Worm (Caenorhabditis elegans): ENCODE data around the gene F53F8.5.

F53F8.5 gene

DNA sequence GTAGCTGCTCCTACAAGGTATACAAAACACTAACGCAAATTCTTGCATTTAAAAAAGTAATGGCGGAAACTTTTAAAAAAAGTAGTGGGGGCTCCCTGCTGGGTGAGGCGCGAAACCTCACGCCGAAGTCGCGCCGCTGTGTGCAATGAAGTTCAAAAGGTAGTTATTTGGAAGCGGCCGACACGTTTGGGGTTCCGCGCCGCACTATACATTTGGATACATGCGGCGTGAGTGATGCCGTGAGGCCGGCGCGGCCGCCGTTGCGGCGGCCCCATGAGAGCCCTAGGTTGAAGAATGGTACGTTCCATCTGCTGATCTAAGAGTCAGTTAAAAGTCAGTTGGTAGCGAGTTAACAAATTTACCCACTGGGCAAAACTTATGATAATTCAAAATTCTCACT lies 22.0 kb downstream of the F53F8.5 start:
- no peak for TF ChIP-seq T22C8.4 (GFP tag; IDR thresholded peaks at IDR 0.05)
- TF ChIP-seq klf-2 (GFP tag; conservative IDR thresholded peaks at IDR 0.05): no peak
- TF ChIP-seq cog-1 (tag; optimal IDR thresholded peaks at IDR 0.05): no peak
- no peak for TF ChIP-seq flt-1 (GFP tag; IDR thresholded peaks at IDR 0.05)
- TF ChIP-seq tab-1 (GFP tag; IDR thresholded peaks at IDR 0.05): no peak

DNA sequence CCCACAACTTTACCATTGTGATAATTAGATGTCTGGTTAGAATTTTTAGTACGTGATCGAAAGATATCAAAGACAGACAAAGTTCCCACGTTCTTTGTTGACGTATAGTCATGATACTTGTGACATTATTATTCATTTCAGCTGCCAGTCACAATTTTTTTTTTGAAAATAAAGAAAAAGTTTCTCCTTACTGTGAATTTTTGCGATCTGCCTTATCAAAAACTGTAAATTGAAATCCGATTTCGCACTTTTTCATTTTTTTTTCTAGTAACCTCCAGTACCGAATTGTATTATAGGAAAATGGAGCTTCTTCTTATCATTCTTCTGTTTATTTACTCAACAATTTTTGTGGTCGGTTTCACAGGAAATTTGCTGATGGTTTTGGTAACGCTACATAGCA lies 22.7 kb downstream of the F53F8.5 start, which contains the start of gene srsx-35:
Gene srsx-35 (plus strand): TSS at position 301 of the 400 bp plus-strand sequence.
- no peak for TF ChIP-seq T22C8.4 (GFP tag; IDR thresholded peaks at IDR 0.05)
- TF ChIP-seq ztf-23 (GFP tag; IDR thresholded peaks at IDR 0.05): no peak
- TF ChIP-seq klf-2 (GFP tag; conservative IDR thresholded peaks at IDR 0.05): no peak
- no peak for TF ChIP-seq med-1 (GFP tag; optimal IDR thresholded peaks at IDR 0.05; ENCODE audit: insufficient read depth)
- no peak for TF ChIP-seq ztf-29 (GFP tag; IDR thresholded peaks at IDR 0.05)
- no peak for TF ChIP-seq cog-1 (tag; optimal IDR thresholded peaks at IDR 0.05)
- no peak for TF ChIP-seq tab-1 (GFP tag; IDR thresholded peaks at IDR 0.05)
- no peak for TF ChIP-seq flt-1 (GFP tag; IDR thresholded peaks at IDR 0.05)
- TF ChIP-seq ref-1 (GFP tag; conservative IDR thresholded peaks at IDR 0.05): no peak

DNA sequence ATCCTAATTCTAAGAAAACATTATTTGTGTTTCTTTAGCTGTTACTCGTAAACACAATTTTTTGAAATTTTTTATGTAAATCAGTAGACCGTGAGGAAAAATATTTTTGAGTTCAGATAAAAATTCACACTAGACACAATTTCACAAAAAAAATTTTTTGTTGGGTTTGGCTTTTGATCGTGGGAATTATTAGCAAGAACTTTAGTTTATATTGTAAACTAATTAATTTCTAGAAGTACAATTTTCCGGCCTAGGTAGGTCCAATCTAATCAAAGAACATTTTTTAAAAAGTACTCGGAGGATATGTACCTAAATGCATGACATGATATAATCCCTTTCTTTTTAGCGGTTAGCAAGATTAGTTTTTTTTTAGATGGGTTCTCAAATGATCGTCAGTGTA lies 23.7 kb downstream of the F53F8.5 start:
- no peak for TF ChIP-seq klf-2 (GFP tag; conservative IDR thresholded peaks at IDR 0.05)
- TF ChIP-seq ref-1 (GFP tag; conservative IDR thresholded peaks at IDR 0.05): no peak
- no peak for TF ChIP-seq cog-1 (tag; optimal IDR thresholded peaks at IDR 0.05)
- no peak for TF ChIP-seq tab-1 (GFP tag; IDR thresholded peaks at IDR 0.05)
- TF ChIP-seq flt-1 (GFP tag; IDR thresholded peaks at IDR 0.05): no peak
- no peak for TF ChIP-seq med-1 (GFP tag; optimal IDR thresholded peaks at IDR 0.05; ENCODE audit: insufficient read depth)
- no peak for TF ChIP-seq ztf-29 (GFP tag; IDR thresholded peaks at IDR 0.05)
- no peak for TF ChIP-seq ztf-23 (GFP tag; IDR thresholded peaks at IDR 0.05)
- TF ChIP-seq T22C8.4 (GFP tag; IDR thresholded peaks at IDR 0.05): no peak

DNA sequence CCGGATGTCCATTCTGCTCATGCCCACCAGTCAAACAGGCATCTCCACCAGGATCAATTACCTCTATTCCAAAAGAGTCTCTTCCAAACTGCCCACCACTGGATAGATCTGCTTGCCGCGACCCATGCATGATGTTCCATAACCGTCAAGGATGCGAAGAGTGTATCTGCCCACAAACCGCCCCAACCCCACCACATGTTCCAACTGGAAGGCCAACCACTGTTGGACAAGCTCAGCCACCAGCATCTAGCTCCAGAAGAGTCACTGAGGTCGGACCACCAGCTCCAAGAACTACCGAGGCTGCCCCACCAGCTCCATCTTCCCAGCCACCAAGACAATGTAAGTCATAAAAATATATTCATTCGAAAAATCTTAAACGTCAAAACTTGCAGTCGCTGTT lies 33.2 kb downstream of the F53F8.5 start:
- TF ChIP-seq T22C8.4 (GFP tag; IDR thresholded peaks at IDR 0.05): no peak
- TF ChIP-seq flt-1 (GFP tag; IDR thresholded peaks at IDR 0.05): no peak
- no peak for TF ChIP-seq ztf-23 (GFP tag; IDR thresholded peaks at IDR 0.05)
- no peak for TF ChIP-seq tab-1 (GFP tag; IDR thresholded peaks at IDR 0.05)
- TF ChIP-seq ref-1 (GFP tag; conservative IDR thresholded peaks at IDR 0.05): no peak
- TF ChIP-seq med-1 (GFP tag; optimal IDR thresholded peaks at IDR 0.05; ENCODE audit: insufficient read depth): no peak
- TF ChIP-seq klf-2 (GFP tag; conservative IDR thresholded peaks at IDR 0.05): no peak
- TF ChIP-seq ztf-29 (GFP tag; IDR thresholded peaks at IDR 0.05): no peak
- TF ChIP-seq cog-1 (tag; optimal IDR thresholded peaks at IDR 0.05): no peak

DNA sequence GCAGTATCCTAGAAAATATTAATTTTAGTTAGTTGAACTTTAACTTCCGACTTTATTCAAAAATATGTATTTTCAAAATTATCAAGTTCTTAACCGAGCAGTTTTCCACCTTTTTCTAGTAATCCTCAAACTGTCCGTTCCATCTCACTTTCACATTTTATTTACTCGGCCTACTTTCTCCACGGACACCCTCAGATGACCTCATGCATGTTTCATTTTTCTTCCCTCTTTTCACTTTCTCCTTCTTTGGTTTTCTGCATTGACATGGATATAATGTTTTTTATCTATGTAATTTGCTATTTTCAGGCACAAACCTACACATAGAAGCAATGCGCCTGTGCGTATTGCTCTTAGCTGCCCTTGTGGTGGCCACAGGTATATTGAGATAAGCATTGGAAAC lies 36.9 kb downstream of the F53F8.5 start, which contains the start of gene mlt-11:
Gene mlt-11 (plus strand): TSS at position 301 of the 400 bp plus-strand sequence.
- TF ChIP-seq ref-1 (GFP tag; conservative IDR thresholded peaks at IDR 0.05) (no peak), klf-2 (GFP tag; conservative IDR thresholded peaks at IDR 0.05) (no peak), ztf-23 (GFP tag; IDR thresholded peaks at IDR 0.05) (no peak), cog-1 (tag; optimal IDR thresholded peaks at IDR 0.05) (no peak), ztf-29 (GFP tag; IDR thresholded peaks at IDR 0.05) (no peak), T22C8.4 (GFP tag; IDR thresholded peaks at IDR 0.05) (no peak), med-1 (GFP tag; optimal IDR thresholded peaks at IDR 0.05; ENCODE audit: insufficient read depth) (no peak), flt-1 (GFP tag; IDR thresholded peaks at IDR 0.05) (no peak), tab-1 (GFP tag; IDR thresholded peaks at IDR 0.05) (no peak)

DNA sequence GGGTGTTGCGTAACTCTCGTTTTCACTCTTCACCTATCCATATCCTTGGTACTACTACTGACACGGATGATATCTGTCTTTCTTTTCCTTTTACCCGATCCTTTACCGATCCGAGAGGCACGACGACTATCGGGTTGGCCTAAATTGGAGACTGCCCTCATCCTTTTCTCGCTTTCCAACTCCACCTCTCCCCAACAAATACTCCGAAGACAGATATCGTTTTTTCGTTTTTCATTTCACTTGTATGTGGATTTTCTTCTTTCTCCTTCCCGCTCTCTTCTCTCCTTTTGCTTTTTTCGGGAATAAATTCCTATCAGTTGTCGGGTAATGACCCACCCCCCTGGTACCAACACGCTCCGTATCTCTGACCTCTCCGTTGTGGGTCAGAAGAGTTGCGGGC lies 38.9 kb downstream of the F53F8.5 start:
- TF ChIP-seq ztf-23 (GFP tag; IDR thresholded peaks at IDR 0.05) (no peak), tab-1 (GFP tag; IDR thresholded peaks at IDR 0.05) (no peak), flt-1 (GFP tag; IDR thresholded peaks at IDR 0.05) (no peak), med-1 (GFP tag; optimal IDR thresholded peaks at IDR 0.05; ENCODE audit: insufficient read depth) (no peak), cog-1 (tag; optimal IDR thresholded peaks at IDR 0.05) (no peak), ztf-29 (GFP tag; IDR thresholded peaks at IDR 0.05) (no peak), ref-1 (GFP tag; conservative IDR thresholded peaks at IDR 0.05) (no peak), T22C8.4 (GFP tag; IDR thresholded peaks at IDR 0.05) (no peak), klf-2 (GFP tag; conservative IDR thresholded peaks at IDR 0.05) (no peak)

DNA sequence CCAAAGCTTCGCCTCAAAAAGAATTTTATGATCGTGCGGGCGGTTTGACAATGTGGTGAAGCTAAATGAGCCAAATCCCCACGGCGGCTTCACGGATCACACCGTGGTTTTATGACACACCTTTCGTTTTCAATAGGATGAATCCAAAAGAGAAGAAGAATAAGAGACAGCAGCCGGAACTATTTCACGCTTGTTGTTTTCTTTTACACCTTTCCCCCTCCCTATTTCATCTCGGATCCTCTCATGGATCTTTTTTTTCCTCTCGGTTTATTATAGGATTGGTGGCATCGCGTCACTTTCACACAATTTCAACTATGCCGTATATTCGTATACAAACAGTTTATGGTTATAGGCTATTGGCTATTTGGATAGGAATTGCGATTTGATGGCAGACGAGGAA lies 40.1 kb downstream of the F53F8.5 start:
- TF ChIP-seq med-1 (GFP tag; optimal IDR thresholded peaks at IDR 0.05; ENCODE audit: insufficient read depth): no peak
- no peak for TF ChIP-seq flt-1 (GFP tag; IDR thresholded peaks at IDR 0.05)
- TF ChIP-seq cog-1 (tag; optimal IDR thresholded peaks at IDR 0.05): no peak
- TF ChIP-seq tab-1 (GFP tag; IDR thresholded peaks at IDR 0.05): no peak
- TF ChIP-seq T22C8.4 (GFP tag; IDR thresholded peaks at IDR 0.05): no peak
- TF ChIP-seq ztf-29 (GFP tag; IDR thresholded peaks at IDR 0.05): no peak
- TF ChIP-seq klf-2 (GFP tag; conservative IDR thresholded peaks at IDR 0.05): no peak
- no peak for TF ChIP-seq ztf-23 (GFP tag; IDR thresholded peaks at IDR 0.05)
- TF ChIP-seq ref-1 (GFP tag; conservative IDR thresholded peaks at IDR 0.05): no peak

DNA sequence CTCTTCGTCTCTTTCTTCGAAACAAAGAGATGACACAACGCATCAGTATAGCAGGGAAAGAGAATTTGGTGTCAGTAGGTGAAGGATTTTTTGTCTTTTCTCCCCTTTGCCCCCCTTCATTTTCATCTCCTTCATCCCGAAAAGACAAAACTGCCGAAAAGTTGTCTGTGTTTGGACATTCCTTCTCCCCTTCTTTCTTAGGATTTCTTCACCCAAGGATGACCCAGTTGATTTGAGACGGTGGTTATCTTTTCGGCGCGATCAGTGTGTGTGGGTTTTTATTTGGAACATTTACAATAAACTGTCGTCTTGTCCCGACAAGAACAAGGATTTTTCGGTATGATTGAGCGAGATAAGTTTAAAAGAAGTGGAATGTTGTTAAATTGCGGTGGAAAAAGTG lies 41.4 kb downstream of the F53F8.5 start:
- TF ChIP-seq cog-1 (tag; optimal IDR thresholded peaks at IDR 0.05): no peak
- TF ChIP-seq flt-1 (GFP tag; IDR thresholded peaks at IDR 0.05): no peak
- TF ChIP-seq klf-2 (GFP tag; conservative IDR thresholded peaks at IDR 0.05): no peak
- TF ChIP-seq ref-1 (GFP tag; conservative IDR thresholded peaks at IDR 0.05): no peak

DNA sequence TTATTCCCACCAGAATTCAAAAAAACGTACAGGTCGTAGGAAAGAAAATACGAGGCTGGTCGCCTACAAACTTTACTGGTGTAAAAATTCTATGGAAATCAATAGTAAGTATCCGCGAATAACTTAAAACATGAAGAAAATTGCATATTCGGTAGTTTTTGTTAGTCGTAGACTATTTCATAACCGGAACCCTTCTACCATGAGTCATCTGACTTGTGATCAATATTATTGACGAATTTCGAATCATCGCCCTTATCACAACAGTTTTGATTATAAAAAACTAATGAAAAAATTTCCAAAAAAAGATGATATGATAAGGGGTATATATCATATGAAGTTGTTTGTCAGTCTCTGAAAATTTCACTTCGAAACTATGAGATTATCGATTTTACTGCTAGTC lies 43.8 kb downstream of the F53F8.5 start, which contains the start of gene W01F3.2:
Gene W01F3.2 (plus strand): TSS at position 301 of the 400 bp plus-strand sequence.
- no peak for TF ChIP-seq med-1 (GFP tag; optimal IDR thresholded peaks at IDR 0.05; ENCODE audit: insufficient read depth)
- no peak for TF ChIP-seq ref-1 (GFP tag; conservative IDR thresholded peaks at IDR 0.05)
- no peak for TF ChIP-seq tab-1 (GFP tag; IDR thresholded peaks at IDR 0.05)
- no peak for TF ChIP-seq ztf-29 (GFP tag; IDR thresholded peaks at IDR 0.05)
- TF ChIP-seq T22C8.4 (GFP tag; IDR thresholded peaks at IDR 0.05): no peak
- TF ChIP-seq cog-1 (tag; optimal IDR thresholded peaks at IDR 0.05): no peak
- no peak for TF ChIP-seq flt-1 (GFP tag; IDR thresholded peaks at IDR 0.05)
- no peak for TF ChIP-seq klf-2 (GFP tag; conservative IDR thresholded peaks at IDR 0.05)
- TF ChIP-seq ztf-23 (GFP tag; IDR thresholded peaks at IDR 0.05): no peak

DNA sequence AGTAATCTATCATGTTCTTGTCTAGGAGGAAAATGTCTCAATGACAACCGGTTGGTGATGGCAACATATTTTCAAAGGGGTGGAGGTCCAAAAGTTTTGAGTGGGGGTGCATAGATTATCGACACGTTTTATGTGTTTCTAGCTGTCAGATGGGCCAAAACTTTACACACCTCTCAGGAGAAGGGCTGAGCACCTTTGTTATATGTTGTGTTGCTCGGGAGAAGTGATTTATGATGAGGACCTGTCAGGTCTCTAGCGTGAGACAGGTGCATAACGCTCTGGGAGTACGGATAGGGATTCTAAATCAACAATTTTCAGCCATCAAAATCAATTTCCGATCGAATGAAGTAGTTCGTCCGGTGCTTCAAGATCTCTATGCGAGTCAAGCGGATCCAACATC lies 47.2 kb downstream of the F53F8.5 start:
- TF ChIP-seq T22C8.4 (GFP tag; IDR thresholded peaks at IDR 0.05) (no peak), ref-1 (GFP tag; conservative IDR thresholded peaks at IDR 0.05) (no peak), ztf-23 (GFP tag; IDR thresholded peaks at IDR 0.05) (no peak), klf-2 (GFP tag; conservative IDR thresholded peaks at IDR 0.05) (no peak), flt-1 (GFP tag; IDR thresholded peaks at IDR 0.05) (no peak)

All from whole organism, midembryonic.